Fruit fly (Drosophila melanogaster) whole organism, embryonic: ENCODE measurements around the gene ZnT77C.

ENCODE experiments used
- Blimp-1 ChIP-seq: fragments of 200-800 bp; sonication (Bioruptor generic); optimal IDR thresholded peaks from 3 replicates; lab custom pipeline; 2018; ENCODE audit warnings: missing biosample characterization, missing genetic modification characterization, mild to moderate bottlenecking, moderate library complexity, missing genetic modification reagents
- CG1233 ChIP-seq: fragments of 200-800 bp; sonication (Bioruptor generic); optimal IDR thresholded peaks from 4 replicates; lab custom pipeline; 2018; ENCODE audit warnings: missing biosample characterization, mild to moderate bottlenecking, missing genetic modification characterization
- CG12391 ChIP-seq: fragments of 200-800 bp; sonication (Bioruptor generic); optimal IDR thresholded peaks from 3 replicates; lab custom pipeline; 2018; ENCODE audit warnings: missing biosample characterization, mild to moderate bottlenecking, missing genetic modification characterization, moderate library complexity
- CG13296 ChIP-seq: fragments of 200-800 bp; sonication (Bioruptor generic); optimal IDR thresholded peaks from 3 replicates; lab custom pipeline; 2018; ENCODE audit warnings: missing biosample characterization, mild to moderate bottlenecking, missing genetic modification characterization
- CG13424 ChIP-seq: fragments of 200-800 bp; sonication (Bioruptor generic); optimal IDR thresholded peaks from 2 replicates; lab custom pipeline; 2019; ENCODE audit warnings: missing biosample characterization, mild to moderate bottlenecking, missing genetic modification characterization, moderate library complexity
- CG15479 ChIP-seq: fragments of 200-800 bp; sonication (Bioruptor generic); optimal IDR thresholded peaks from 3 replicates; lab custom pipeline; 2019; ENCODE audit warnings: missing biosample characterization, mild to moderate bottlenecking, missing genetic modification characterization, moderate library complexity
- CG1832 ChIP-seq: fragments of 200-800 bp; sonication (Bioruptor generic); optimal IDR thresholded peaks from 2 replicates; lab custom pipeline; 2017; ENCODE audit warnings: missing biosample characterization, mild to moderate bottlenecking, missing genetic modification characterization, inconsistent platforms
- CG2120 ChIP-seq: fragments of 200-800 bp; sonication (Bioruptor generic); optimal IDR thresholded peaks from 3 replicates; lab custom pipeline; 2016; ENCODE audit warnings: missing biosample characterization, missing genetic modification characterization
- CG2678 ChIP-seq: fragments of 200-800 bp; sonication (Bioruptor generic); optimal IDR thresholded peaks from 3 replicates; lab custom pipeline; 2019; ENCODE audit warnings: missing biosample characterization, mild to moderate bottlenecking, missing genetic modification characterization, moderate library complexity
- CG33213 ChIP-seq: fragments of 200-800 bp; sonication (Bioruptor generic); optimal IDR thresholded peaks from 3 replicates; lab custom pipeline; 2016; ENCODE audit warnings: missing biosample characterization, missing genetic modification characterization
- CG33557 ChIP-seq: fragments of 200-800 bp; sonication (Bioruptor generic); optimal IDR thresholded peaks from 2 replicates; lab custom pipeline; 2019; ENCODE audit warnings: missing biosample characterization, mild to moderate bottlenecking, missing genetic modification characterization, moderate library complexity
- CG34224 ChIP-seq: fragments of 200-800 bp; sonication (Bioruptor generic); IDR thresholded peaks from 3 replicates; pipeline ENCODE4 v1.3.6; 2022; ENCODE audit warnings: missing biosample characterization, missing genetic modification characterization; ENCODE audit not compliant: partially characterized antibody
- CG34422 ChIP-seq: fragments of 200-800 bp; sonication (Bioruptor generic); IDR thresholded peaks from 3 replicates; pipeline ENCODE4 v1.3.6; 2022; ENCODE audit warnings: missing biosample characterization, missing genetic modification characterization
- CG4404 ChIP-seq: fragments of 200-800 bp; sonication (Bioruptor generic); IDR thresholded peaks from 2 replicates; pipeline ENCODE4 v1.3.6; 2022; ENCODE audit warnings: missing biosample characterization, missing genetic modification characterization
- CG5953 ChIP-seq: fragments of 200-800 bp; sonication (Bioruptor generic); IDR thresholded peaks from 2 replicates; pipeline ENCODE4 v1.3.6; 2022; ENCODE audit warnings: missing biosample characterization, missing genetic modification characterization
- CG7786 ChIP-seq: fragments of 200-800 bp; sonication (Bioruptor generic); optimal IDR thresholded peaks from 2 replicates; lab custom pipeline; 2016; ENCODE audit warnings: missing biosample characterization, missing genetic modification characterization
- CG8924 ChIP-seq: fragments of 200-800 bp; optimal IDR thresholded peaks from 3 replicates; lab custom pipeline; 2019; ENCODE audit warnings: missing biosample characterization, mild to moderate bottlenecking, missing genetic modification characterization, moderate library complexity
- CG9876 ChIP-seq: fragments of 200-800 bp; sonication (Bioruptor generic); optimal IDR thresholded peaks from 2 replicates; lab custom pipeline; 2016; ENCODE audit warnings: missing biosample characterization, missing genetic modification characterization
- Camta ChIP-seq: fragments of 200-800 bp; sonication (Bioruptor generic); optimal IDR thresholded peaks from 2 replicates; lab custom pipeline; 2016; ENCODE audit warnings: missing biosample characterization, missing genetic modification characterization
- Dip3 ChIP-seq: fragments of 200-800 bp; sonication (Bioruptor generic); optimal IDR thresholded peaks from 3 replicates; lab custom pipeline; 2016; ENCODE audit warnings: missing biosample characterization, missing genetic modification characterization
- Fer1 ChIP-seq: fragments of 200-800 bp; sonication (Bioruptor generic); optimal IDR thresholded peaks from 2 replicates; lab custom pipeline; 2017; ENCODE audit warnings: missing biosample characterization, mild to moderate bottlenecking, missing genetic modification characterization
- GATAe ChIP-seq: fragments of 200-800 bp; sonication (Bioruptor generic); conservative IDR thresholded peaks from 2 replicates; pipeline ENCODE4 v1.3.6; 2022; ENCODE audit warnings: missing biosample characterization, missing genetic modification characterization
- HHEX ChIP-seq: fragments of 200-800 bp; sonication (Bioruptor generic); optimal IDR thresholded peaks from 3 replicates; lab custom pipeline; 2017; ENCODE audit warnings: missing biosample characterization, mild to moderate bottlenecking, missing genetic modification characterization, missing genetic modification reagents
- HLH4C ChIP-seq: fragments of 200-800 bp; sonication (Bioruptor generic); IDR thresholded peaks from 3 replicates; pipeline ENCODE4 v1.3.6; 2022; ENCODE audit warnings: missing biosample characterization, missing genetic modification characterization; ENCODE audit not compliant: partially characterized antibody
- HLH54F ChIP-seq: fragments of 200-800 bp; sonication (Bioruptor generic); optimal IDR thresholded peaks from 3 replicates; lab custom pipeline; 2016; ENCODE audit warnings: missing biosample characterization, missing genetic modification characterization
- Lim3 ChIP-seq: fragments of 200-800 bp; sonication (Bioruptor generic); IDR thresholded peaks from 2 replicates; pipeline ENCODE4 v1.3.6; 2022; ENCODE audit warnings: missing biosample characterization, missing genetic modification characterization
- MBD-R2 ChIP-seq: fragments of 200-800 bp; sonication (Bioruptor generic); IDR thresholded peaks from 2 replicates; pipeline ENCODE4 v1.3.6; 2022; ENCODE audit warnings: missing biosample characterization, missing genetic modification characterization
- NFAT ChIP-seq: fragments of 200-800 bp; sonication (Bioruptor generic); IDR thresholded peaks from 2 replicates; pipeline ENCODE4 v1.3.6; 2022; ENCODE audit warnings: missing biosample characterization, missing genetic modification characterization
- Nf-YA ChIP-seq: fragments of 200-800 bp; sonication (Bioruptor generic); IDR thresholded peaks from 2 replicates; pipeline ENCODE4 v1.3.6; 2022; ENCODE audit warnings: missing biosample characterization, missing genetic modification characterization
- Poxn ChIP-seq: fragments of 200-800 bp; sonication (Bioruptor generic); IDR thresholded peaks from 2 replicates; pipeline ENCODE4 v1.3.6; 2022; ENCODE audit warnings: missing biosample characterization, missing genetic modification characterization
- Sin3A ChIP-seq: fragments of >200 bp; optimal IDR thresholded peaks from 2 replicates; lab custom pipeline; 2018
- Stat92E ChIP-seq, 3 experiments: fragments of >200 bp in 2 of 3; fragments of 200-800 bp in 1 of 3; sonication (Bioruptor generic) in 1 of 3; optimal IDR thresholded peaks; 2 replicates each; lab custom pipeline; 2017 to 2019; ENCODE audit warnings: missing biosample characterization in 3 of 3, missing genetic modification characterization in 3 of 3, mild to moderate bottlenecking in 1 of 3, moderate library complexity in 1 of 3
- Tbp ChIP-seq: fragments of >200 bp; optimal IDR thresholded peaks from 2 replicates; lab custom pipeline; 2018; ENCODE audit warnings: missing biosample characterization, missing genetic modification characterization
- ash1 ChIP-seq: fragments of 200-800 bp; sonication (Bioruptor generic); optimal IDR thresholded peaks from 2 replicates; lab custom pipeline; 2018; ENCODE audit warnings: missing biosample characterization, mild to moderate bottlenecking, missing genetic modification characterization
- az2 ChIP-seq: fragments of 200-800 bp; sonication (Bioruptor generic); optimal IDR thresholded peaks from 3 replicates; lab custom pipeline; 2016; ENCODE audit warnings: missing biosample characterization, missing genetic modification characterization
- cad ChIP-seq: fragments of >200 bp; optimal IDR thresholded peaks from 2 replicates; lab custom pipeline; 2017; ENCODE audit warnings: missing biosample characterization, missing genetic modification characterization
- chn ChIP-seq: fragments of 200-800 bp; sonication (Bioruptor generic); optimal IDR thresholded peaks from 2 replicates; lab custom pipeline; 2016; ENCODE audit warnings: missing biosample characterization, missing genetic modification characterization
- en ChIP-seq: fragments of 200-800 bp; sonication (Bioruptor generic); optimal IDR thresholded peaks from 2 replicates; lab custom pipeline; 2016; ENCODE audit warnings: missing biosample characterization, missing genetic modification characterization
- esg ChIP-seq: fragments of 200-800 bp; sonication (Bioruptor generic); conservative IDR thresholded peaks from 2 replicates; pipeline ENCODE4 v1.3.6; 2022; ENCODE audit warnings: missing biosample characterization, missing genetic modification characterization
- ewg ChIP-seq: fragments of 200-800 bp; sonication (Bioruptor generic); optimal IDR thresholded peaks from 3 replicates; lab custom pipeline; 2017; ENCODE audit warnings: mild to moderate bottlenecking, missing biosample characterization, missing genetic modification reagents, missing genetic modification characterization
- gsb ChIP-seq: fragments of 200-800 bp; sonication (Bioruptor generic); IDR thresholded peaks from 2 replicates; pipeline ENCODE4 v1.3.6; 2022; ENCODE audit warnings: missing biosample characterization, missing genetic modification characterization
- lilli ChIP-seq: fragments of 200-800 bp; sonication (Bioruptor generic); optimal IDR thresholded peaks from 3 replicates; lab custom pipeline; 2016; ENCODE audit warnings: missing biosample characterization, missing genetic modification characterization
- pan ChIP-seq, 4 experiments: fragments of >200 bp in 3 of 4; fragments of 200-800 bp in 1 of 4; sonication (Bioruptor generic) in 1 of 4; optimal IDR thresholded peaks in 3 of 4; IDR thresholded peaks in 1 of 4; 2 replicates each; pipeline versions ENCODE4 v1.3.6 to Lab custom; 2017 to 2022; ENCODE audit warnings: missing biosample characterization in 2 of 4, missing genetic modification characterization in 2 of 4, mixed read lengths in 1 of 4
- pnt ChIP-seq: fragments of 200-800 bp; sonication (Bioruptor generic); optimal IDR thresholded peaks from 3 replicates; lab custom pipeline; 2016; ENCODE audit warnings: missing biosample characterization, missing genetic modification characterization
- sens ChIP-seq: fragments of 200-800 bp; sonication (Bioruptor generic); peaks from one replicate; lab custom pipeline; 2016; ENCODE audit warnings: missing biosample characterization, missing genetic modification characterization
- sim ChIP-seq: fragments of 200-800 bp; sonication (Bioruptor generic); IDR thresholded peaks from 2 replicates; pipeline ENCODE4 v1.3.6; 2022; ENCODE audit warnings: missing biosample characterization, missing genetic modification characterization
- sna ChIP-seq: fragments of 200-800 bp; sonication (Bioruptor generic); IDR thresholded peaks from 2 replicates; pipeline ENCODE4 v1.3.6; 2022; ENCODE audit warnings: missing biosample characterization, missing genetic modification characterization; ENCODE audit not compliant: partially characterized antibody
- stwl ChIP-seq: fragments of 200-800 bp; sonication (Bioruptor generic); optimal IDR thresholded peaks from 3 replicates; lab custom pipeline; 2018; ENCODE audit warnings: missing biosample characterization, mild to moderate bottlenecking, missing genetic modification characterization, moderate library complexity
- tgo ChIP-seq: fragments of 200-800 bp; sonication (Bioruptor generic); IDR thresholded peaks from 3 replicates; pipeline ENCODE4 v1.3.6; 2022; ENCODE audit warnings: missing biosample characterization, missing genetic modification characterization
- tna ChIP-seq: fragments of 200-800 bp; sonication (Bioruptor generic); IDR thresholded peaks from 2 replicates; pipeline ENCODE4 v1.3.6; 2022; ENCODE audit warnings: missing biosample characterization, missing genetic modification characterization; ENCODE audit not compliant: partially characterized antibody
- tup ChIP-seq: fragments of 200-800 bp; sonication (Bioruptor generic); optimal IDR thresholded peaks from 2 replicates; lab custom pipeline; 2016; ENCODE audit warnings: missing biosample characterization, mild to moderate bottlenecking, missing genetic modification characterization, moderate library complexity
- z ChIP-seq: fragments of 200-800 bp; sonication (Bioruptor generic); IDR thresholded peaks from 3 replicates; pipeline ENCODE4 v1.3.6; 2022; ENCODE audit warnings: missing biosample characterization, missing genetic modification characterization

ZnT77C gene

dm6 chr3L:20436069-20436468 lies 58.7 kb downstream of the ZnT77C start, which contains the start of the genes mRpL15 and CtIP (continued):
- TF ChIP-seq z (no peak), CG9876 (GFP tag; lab: Kevin White, UChicago) (no peak), gsb (GFP tag; lab: Robert Waterston, UW) (no peak), tup (GFP tag; lab: Kevin White, UChicago) (no peak), CG13424 (no peak), Sin3A (lab: Kevin White, UChicago) (peak; percentile 22), CG13296 (GFP tag; lab: Kevin White, UChicago) (no peak), CG1233 (GFP tag; lab: Kevin White, UChicago) (no peak), en (no peak), pnt (GFP tag; lab: Kevin White, UChicago) (no peak), CG8924 (tag; lab: Kevin White, UChicago) (peak; percentile 3), sna (GFP tag; lab: Robert Waterston, UW) (no peak), GATAe (GFP tag; lab: Robert Waterston, UW) (no peak), CG12391 (tag; lab: Kevin White, UChicago) (no peak), sim (GFP tag; lab: Robert Waterston, UW) (no peak), ash1 (GFP tag; lab: Kevin White, UChicago) (no peak), CG5953 (GFP tag; lab: Robert Waterston, UW) (no peak), HHEX (no peak), chn (no peak), Lim3 (no peak), MBD-R2 (GFP tag; lab: Robert Waterston, UW) (peak; percentile 86), CG34422 (GFP tag; lab: Robert Waterston, UW) (peak; percentile 68; the same call in 1 of the 3 replicates), CG4404 (GFP tag; lab: Robert Waterston, UW) (no peak), CG1832 (GFP tag; lab: Kevin White, UChicago) (no peak), Tbp (GFP tag; lab: Kevin White, UChicago) (no peak), CG33213 (no peak), cad (no peak), CG15479 (GFP tag; lab: Kevin White, UChicago) (no peak), Dip3 (GFP tag; lab: Kevin White, UChicago) (no peak), Blimp-1 (GFP tag; lab: Kevin White, UChicago) (no peak), NFAT (GFP tag; lab: Robert Waterston, UW) (no peak), sens (GFP tag; lab: Kevin White, UChicago) (peak; percentile 33), tna (GFP tag; lab: Robert Waterston, UW) (no peak), HLH54F (no peak), ewg (GFP tag; lab: Kevin White, UChicago) (peak; percentile 67), Stat92E (GFP tag; optimal IDR thresholded peaks at IDR 0.05; lab: Kevin White, UChicago) (no peak), CG2120 (no peak), Nf-YA (no peak), lilli (no peak), Camta (no peak), Poxn (GFP tag; lab: Robert Waterston, UW) (no peak), CG2678 (tag; lab: Kevin White, UChicago) (no peak), CG34224 (peak; percentile 26; the same call in 1 of the 3 replicates), stwl (tag; lab: Kevin White, UChicago) (peak; percentile 68), az2 (GFP tag; lab: Kevin White, UChicago) (no peak), HLH4C (GFP tag; lab: Robert Waterston, UW) (no peak), CG33557 (GFP tag; lab: Kevin White, UChicago) (no peak), pan (optimal IDR thresholded peaks at IDR 0.05; lab: Kevin White, UChicago) (no peak), pan (GFP tag; optimal IDR thresholded peaks at IDR 0.05 in 1 of 2, IDR thresholded peaks at IDR 0.05 in 1 of 2) (no peak), tgo (GFP tag; lab: Robert Waterston, UW) (no peak), esg (GFP tag; lab: Robert Waterston, UW) (no peak), Fer1 (GFP tag; lab: Kevin White, UChicago) (no peak), CG7786 (GFP tag; lab: Kevin White, UChicago) (no peak)
